Worm (Caenorhabditis elegans) whole organism, L3 larva: Measurements from ENCODE around the gene gst-1.

Source experiments
- ZK546.5 ChIP-seq: sonication (generic microtip); optimal IDR thresholded peaks from 2 replicates; lab custom pipeline; 2017; ENCODE audit warnings: missing biosample characterization, missing genetic modification characterization
- aly-2 ChIP-seq: fragments of 150-350 bp; optimal IDR thresholded peaks from 2 replicates; lab custom pipeline; 2014; ENCODE audit warnings: missing biosample characterization, missing genetic modification characterization
- ama-1 ChIP-seq: fragments of 150-350 bp; optimal IDR thresholded peaks from 2 replicates; lab custom pipeline; 2018
- ceh-16 ChIP-seq: sonication (generic microtip); optimal IDR thresholded peaks from 2 replicates; lab custom pipeline; 2017; ENCODE audit warnings: missing biosample characterization, missing genetic modification characterization
- ceh-28 ChIP-seq: fragments of 150-350 bp; optimal IDR thresholded peaks from 2 replicates; lab custom pipeline; 2014; ENCODE audit warnings: missing biosample characterization, missing genetic modification reagents, missing genetic modification characterization
- ceh-82 ChIP-seq: fragments of 150-350 bp; optimal IDR thresholded peaks from 2 replicates; lab custom pipeline; 2014; ENCODE audit warnings: missing biosample characterization, missing genetic modification characterization
- daf-12 ChIP-seq: fragments of 150-350 bp; optimal IDR thresholded peaks from 2 replicates; lab custom pipeline; 2014; ENCODE audit warnings: missing biosample characterization, missing genetic modification reagents, missing genetic modification characterization
- egl-27 ChIP-seq: sonication (generic microtip); optimal IDR thresholded peaks from 4 replicates; lab custom pipeline; 2017; ENCODE audit warnings: missing biosample characterization, missing genetic modification reagents, missing genetic modification characterization
- egl-5 ChIP-seq: fragments of 150-350 bp; optimal IDR thresholded peaks from 2 replicates; lab custom pipeline; 2017; ENCODE audit warnings: missing biosample characterization, missing genetic modification reagents, missing genetic modification characterization, inconsistent platforms
- elt-2 ChIP-seq: sonication (generic microtip); optimal IDR thresholded peaks from 2 replicates; lab custom pipeline; 2016; ENCODE audit warnings: missing genetic modification reagents, mild to moderate bottlenecking, missing genetic modification characterization, missing compliant biosample characterization
- elt-3 ChIP-seq, 3 experiments: fragments of 150-350 bp in 1 of 3; sonication (generic microtip) in 2 of 3; optimal IDR thresholded peaks; 2 replicates in 2 of 3; 4 replicates in 1 of 3; lab custom pipeline; 2014 to 2017; ENCODE audit warnings: missing biosample characterization in 3 of 3, missing genetic modification characterization in 3 of 3
- eor-1 ChIP-seq, 2 experiments: fragments of 150-350 bp; optimal IDR thresholded peaks; 2 replicates each; lab custom pipeline; 2014 to 2018; ENCODE audit warnings: missing biosample characterization in 2 of 2, missing genetic modification characterization in 2 of 2
- fkh-10 ChIP-seq: sonication (generic microtip); optimal IDR thresholded peaks from 2 replicates; lab custom pipeline; 2017; ENCODE audit warnings: missing biosample characterization, missing genetic modification reagents, missing genetic modification characterization
- fkh-2 ChIP-seq: fragments of 150-350 bp; optimal IDR thresholded peaks from 2 replicates; lab custom pipeline; 2014; ENCODE audit warnings: missing biosample characterization, missing genetic modification reagents, missing genetic modification characterization
- fos-1 ChIP-seq: fragments of 150-350 bp; optimal IDR thresholded peaks from 2 replicates; lab custom pipeline; 2014; ENCODE audit warnings: missing biosample characterization, missing genetic modification characterization
- jun-1 ChIP-seq: fragments of 150-350 bp; optimal IDR thresholded peaks from 2 replicates; lab custom pipeline; 2014; ENCODE audit warnings: missing biosample characterization, missing genetic modification reagents, missing genetic modification characterization
- lin-15B ChIP-seq: fragments of 150-350 bp; optimal IDR thresholded peaks from 2 replicates; lab custom pipeline; 2014; ENCODE audit warnings: missing biosample characterization, missing genetic modification characterization
- lin-39 ChIP-seq: fragments of 150-350 bp; optimal IDR thresholded peaks from 2 replicates; lab custom pipeline; 2018; ENCODE audit warnings: missing biosample characterization, missing genetic modification reagents, missing genetic modification characterization
- lsy-12 ChIP-seq: sonication (generic microtip); optimal IDR thresholded peaks from 2 replicates; lab custom pipeline; 2016; ENCODE audit warnings: mild to moderate bottlenecking, missing genetic modification characterization, missing compliant biosample characterization
- mdl-1 ChIP-seq: fragments of 150-350 bp; optimal IDR thresholded peaks from 2 replicates; lab custom pipeline; 2014; ENCODE audit warnings: missing biosample characterization, missing genetic modification characterization
- nfya-1 ChIP-seq: sonication (generic microtip); optimal IDR thresholded peaks from 2 replicates; lab custom pipeline; 2017; ENCODE audit warnings: missing genetic modification characterization, mild to moderate bottlenecking, missing compliant biosample characterization, antibody characterized with exemption, moderate library complexity; ENCODE audit not compliant: insufficient read depth
- nhr-11 ChIP-seq: fragments of 150-350 bp; optimal IDR thresholded peaks from 2 replicates; lab custom pipeline; 2014; ENCODE audit warnings: missing biosample characterization, missing genetic modification characterization
- nhr-12 ChIP-seq: fragments of 150-350 bp; optimal IDR thresholded peaks from 2 replicates; lab custom pipeline; 2014; ENCODE audit warnings: missing biosample characterization, missing genetic modification characterization
- nhr-23 ChIP-seq: fragments of 150-350 bp; optimal IDR thresholded peaks from 2 replicates; lab custom pipeline; 2014; ENCODE audit warnings: missing biosample characterization, missing genetic modification reagents, missing genetic modification characterization
- nhr-237 ChIP-seq: fragments of 150-350 bp; optimal IDR thresholded peaks from 2 replicates; lab custom pipeline; 2014; ENCODE audit warnings: missing biosample characterization, missing genetic modification characterization
- nhr-25 ChIP-seq: sonication (generic microtip); optimal IDR thresholded peaks from 2 replicates; lab custom pipeline; 2017; ENCODE audit warnings: missing biosample characterization, missing genetic modification characterization
- nhr-28 ChIP-seq: fragments of 150-350 bp; optimal IDR thresholded peaks from 2 replicates; lab custom pipeline; 2014; ENCODE audit warnings: missing biosample characterization, missing genetic modification characterization
- nhr-43 ChIP-seq: sonication (generic microtip); optimal IDR thresholded peaks from 2 replicates; lab custom pipeline; 2016; ENCODE audit warnings: mild to moderate bottlenecking, missing genetic modification characterization, missing compliant biosample characterization; ENCODE audit not compliant: poor library complexity, severe bottlenecking
- nhr-67 ChIP-seq: fragments of 150-350 bp; optimal IDR thresholded peaks from 2 replicates; lab custom pipeline; 2014; ENCODE audit warnings: missing biosample characterization, missing genetic modification characterization
- nhr-76 ChIP-seq: fragments of 150-350 bp; sonication (generic microtip); optimal IDR thresholded peaks from 5 replicates; lab custom pipeline; 2014; ENCODE audit warnings: missing biosample characterization, missing genetic modification characterization
- pha-4 ChIP-seq: fragments of 150-350 bp; optimal IDR thresholded peaks from 2 replicates; lab custom pipeline; 2014; ENCODE audit warnings: missing biosample characterization, missing genetic modification reagents, missing genetic modification characterization
- sea-2 ChIP-seq: fragments of 150-350 bp; sonication (generic microtip); optimal IDR thresholded peaks from 4 replicates; lab custom pipeline; 2014; ENCODE audit warnings: missing biosample characterization, missing genetic modification reagents, missing genetic modification characterization
- skn-1 ChIP-seq: fragments of 150-350 bp; optimal IDR thresholded peaks from 2 replicates; lab custom pipeline; 2014; ENCODE audit warnings: missing biosample characterization, missing genetic modification characterization
- tbx-2 ChIP-seq: sonication (generic microtip); optimal IDR thresholded peaks from 2 replicates; lab custom pipeline; 2016; ENCODE audit warnings: mild to moderate bottlenecking, missing genetic modification characterization, missing compliant biosample characterization
- unc-39 ChIP-seq: sonication (generic microtip); optimal IDR thresholded peaks from 4 replicates; lab custom pipeline; 2017; ENCODE audit warnings: missing biosample characterization, missing genetic modification characterization
- unc-62 ChIP-seq: fragments of 150-350 bp; sonication (generic microtip); optimal IDR thresholded peaks from 4 replicates; lab custom pipeline; 2014; ENCODE audit warnings: missing biosample characterization, missing genetic modification reagents, missing genetic modification characterization
- zag-1 ChIP-seq: fragments of 150-350 bp; optimal IDR thresholded peaks from 2 replicates; lab custom pipeline; 2014; ENCODE audit warnings: missing biosample characterization, missing genetic modification characterization
- ztf-11 ChIP-seq: fragments of 150-350 bp; optimal IDR thresholded peaks from 2 replicates; lab custom pipeline; 2014; ENCODE audit warnings: missing biosample characterization, missing genetic modification characterization
- ztf-4 ChIP-seq: fragments of 150-350 bp; optimal IDR thresholded peaks from 2 replicates; lab custom pipeline; 2014; ENCODE audit warnings: missing biosample characterization, missing genetic modification characterization

The gst-1 gene

ce11 chrIII:9037658-9038057 is 21.5 kb upstream of the gst-1 start, which contains the start of gene R107.9:
TSS of gene R107.9 (plus strand) at chrIII:9037958.
- TF ChIP-seq egl-5 (tag; lab: Kevin White, UChicago): peak; percentile 17
- TF ChIP-seq unc-39 (tag; lab: Kevin White, UChicago): no peak
- TF ChIP-seq aly-2: no peak

- TF ChIP-seq tbx-2 (no peak), ceh-28 (tag; lab: Kevin White, UChicago) (peak; percentile 0), egl-5 (tag; lab: Kevin White, UChicago) (no peak)
- TF ChIP-seq, all 47 proteins: peak for 1
Measured at ce11 chrIII:9043200-9043599, 15.9 kb upstream of the gst-1 start, which contains the start of gene nac-2. TSS of gene nac-2 (minus strand) at chrIII:9043300.

ce11 chrIII:9045838-9046237 is 13.3 kb upstream of the gst-1 start, which contains the start of gene R107.2:
TSS of gene R107.2 (minus strand) at chrIII:9045938.
- TF ChIP-seq lsy-12: no peak
- no peak for TF ChIP-seq nhr-67 (tag; lab: Kevin White, UChicago)
- no peak for TF ChIP-seq mdl-1 (tag; lab: Kevin White, UChicago)
- TF ChIP-seq skn-1 (tag; lab: Kevin White, UChicago): no peak

ce11 chrIII:9047260-9047659 is 11.9 kb upstream of the gst-1 start:
- TF ChIP-seq fkh-10 (GFP tag; lab: Kevin White, UChicago) (peak; percentile 6), ceh-16 (tag; lab: Kevin White, UChicago) (no peak), ztf-11 (no peak), tbx-2 (no peak), nhr-25 (tag; lab: Kevin White, UChicago) (no peak)

ce11 chrIII:9050600-9050999 is 8.5 kb upstream of the gst-1 start, which contains the start of gene ikke-1:
TSS of gene ikke-1 (minus strand) at chrIII:9050700.
- no peak for TF ChIP-seq mdl-1 (tag; lab: Kevin White, UChicago)
- no peak for TF ChIP-seq nhr-237 (tag; lab: Kevin White, UChicago)
- no peak for TF ChIP-seq nhr-25 (tag; lab: Kevin White, UChicago)
- no peak for TF ChIP-seq unc-62 (GFP tag; lab: Kevin White, UChicago)
- TF ChIP-seq zag-1 (tag; lab: Kevin White, UChicago): no peak
- TF ChIP-seq nhr-67 (tag; lab: Kevin White, UChicago): no peak
- no peak for TF ChIP-seq ceh-82 (tag; lab: Kevin White, UChicago)
- no peak for TF ChIP-seq fkh-10 (GFP tag; lab: Kevin White, UChicago)
- TF ChIP-seq ceh-16 (tag; lab: Kevin White, UChicago): no peak
- no peak for TF ChIP-seq nfya-1 (tag; lab: Kevin White, UChicago)
- TF ChIP-seq ztf-11: no peak
- TF ChIP-seq elt-2 (tag; lab: Kevin White, UChicago): no peak
- no peak for TF ChIP-seq nhr-28
- no peak for TF ChIP-seq fos-1 (tag; lab: Kevin White, UChicago)
- TF ChIP-seq ama-1 (lab: Kevin White, UChicago): no peak
- no peak for TF ChIP-seq daf-12
- TF ChIP-seq sea-2 (GFP tag; lab: Kevin White, UChicago): no peak

ce11 chrIII:9051119-9051597 is 8.0 kb upstream of the gst-1 start:
- TF ChIP-seq sea-2 (GFP tag; lab: Kevin White, UChicago) (no peak), skn-1 (tag; lab: Kevin White, UChicago) (peak; percentile 68), fkh-10 (GFP tag; lab: Kevin White, UChicago) (peak; percentile 5), unc-39 (tag; lab: Kevin White, UChicago) (no peak), ztf-4 (tag; lab: Kevin White, UChicago) (peak; percentile 89), nhr-23 (tag; lab: Kevin White, UChicago) (peak; percentile 84), nfya-1 (tag; lab: Kevin White, UChicago) (peak; percentile 81), zag-1 (tag; lab: Kevin White, UChicago) (no peak), fkh-2 (tag; lab: Kevin White, UChicago) (no peak), daf-12 (no peak), pha-4 (tag; lab: Kevin White, UChicago) (peak; percentile 93), tbx-2 (peak; percentile 81), lin-15B (tag; lab: Kevin White, UChicago) (peak; percentile 22), nhr-76 (tag; lab: Kevin White, UChicago) (no peak), nhr-43 (tag; lab: Kevin White, UChicago) (peak; percentile 58), nhr-12 (no peak), lin-39 (no peak), jun-1 (tag; lab: Kevin White, UChicago) (peak; percentile 79), nhr-25 (tag; lab: Kevin White, UChicago) (peak; percentile 98), fos-1 (tag; lab: Kevin White, UChicago) (peak; percentile 56), aly-2 (no peak), ZK546.5 (tag; lab: Kevin White, UChicago) (no peak), egl-27 (no peak), ztf-11 (no peak), nhr-237 (tag; lab: Kevin White, UChicago) (no peak), elt-3 (tag; optimal IDR thresholded peaks at IDR 0.05; lab: Kevin White, UChicago) (peak in 2 of 3 experiments; percentile 53 to 66), eor-1 (tag; optimal IDR thresholded peaks at IDR 0.05; lab: Kevin White, UChicago) (peak in 1 of 2 experiments; percentile 53), lsy-12 (peak; percentile 70), ama-1 (lab: Kevin White, UChicago) (peak; percentile 99), nhr-11 (tag; lab: Kevin White, UChicago) (no peak)
